Fruit fly (Drosophila melanogaster) whole organism, adult: ENCODE measurements around the gene CG6418.

Experiments
- CG1620 ChIP-seq: fragments of 200-800 bp; sonication (Bioruptor generic); optimal IDR thresholded peaks from 2 replicates; lab custom pipeline; 2016; ENCODE audit warnings: missing biosample characterization, missing genetic modification characterization
- CG7045 ChIP-seq: fragments of 200-800 bp; sonication (Bioruptor generic); optimal IDR thresholded peaks from 2 replicates; lab custom pipeline; 2017; ENCODE audit warnings: missing biosample characterization, mild to moderate bottlenecking, missing genetic modification characterization
- CG7101 ChIP-seq: fragments of 200-800 bp; sonication (Bioruptor generic); optimal IDR thresholded peaks from 2 replicates; lab custom pipeline; 2018; ENCODE audit warnings: missing biosample characterization, mild to moderate bottlenecking, missing genetic modification characterization, moderate library complexity
- Mnt ChIP-seq: fragments of 200-800 bp; sonication (Bioruptor generic); optimal IDR thresholded peaks from 2 replicates; lab custom pipeline; 2016; ENCODE audit warnings: missing biosample characterization, mild to moderate bottlenecking, missing genetic modification characterization
- cnc ChIP-seq, 2 experiments: fragments of >200 bp; optimal IDR thresholded peaks; 2 replicates each; lab custom pipeline; 2017
- tj ChIP-seq: fragments of 200-800 bp; sonication (Bioruptor generic); optimal IDR thresholded peaks from 3 replicates; lab custom pipeline; 2017; ENCODE audit warnings: missing biosample characterization, mild to moderate bottlenecking, missing genetic modification characterization, moderate library complexity

dm6 chr3L:10858569-10858968 lies 20.3 kb downstream of the CG6418 start:
- no peak for TF ChIP-seq CG7045 (GFP tag; lab: Kevin White, UChicago)
- no peak for TF ChIP-seq CG1620 (GFP tag; lab: Kevin White, UChicago)
- TF ChIP-seq Mnt (GFP tag; lab: Kevin White, UChicago): no peak
- no peak for TF ChIP-seq CG7101 (tag; lab: Kevin White, UChicago)
- TF ChIP-seq cnc (optimal IDR thresholded peaks at IDR 0.05; lab: Kevin White, UChicago): no peak
- no peak for TF ChIP-seq tj (GFP tag; lab: Kevin White, UChicago)
